Fruit fly (Drosophila melanogaster) whole organism, embryonic: ENCODE data around the gene CG15040.

ENCODE experiments used
- BEAF-32 ChIP-seq: fragments of 200-800 bp; sonication (Bioruptor generic); optimal IDR thresholded peaks from 3 replicates; lab custom pipeline; 2017; ENCODE audit warnings: missing biosample characterization, missing genetic modification characterization, mild to moderate bottlenecking, moderate library complexity, missing genetic modification reagents
- Blimp-1 ChIP-seq: fragments of 200-800 bp; sonication (Bioruptor generic); optimal IDR thresholded peaks from 3 replicates; lab custom pipeline; 2018; ENCODE audit warnings: missing biosample characterization, missing genetic modification characterization, mild to moderate bottlenecking, moderate library complexity, missing genetic modification reagents
- CG13287 ChIP-seq: fragments of 200-800 bp; sonication (Bioruptor generic); IDR thresholded peaks from 2 replicates; pipeline ENCODE4 v1.3.6; 2022; ENCODE audit warnings: missing biosample characterization, missing genetic modification characterization; ENCODE audit not compliant: partially characterized antibody
- CG13775 ChIP-seq: fragments of 200-800 bp; sonication (Bioruptor generic); optimal IDR thresholded peaks from 3 replicates; lab custom pipeline; 2017; ENCODE audit warnings: missing biosample characterization, mild to moderate bottlenecking, missing genetic modification characterization
- CG14965 ChIP-seq: fragments of 200-800 bp; sonication (Bioruptor generic); optimal IDR thresholded peaks from 2 replicates; lab custom pipeline; 2016; ENCODE audit warnings: missing biosample characterization, missing genetic modification characterization, borderline replicate concordance
- CG1792 ChIP-seq: fragments of 200-800 bp; sonication (Bioruptor generic); optimal IDR thresholded peaks from 2 replicates; lab custom pipeline; 2016; ENCODE audit warnings: missing biosample characterization, missing genetic modification characterization
- CG18476 ChIP-seq: fragments of 200-800 bp; sonication (Bioruptor generic); optimal IDR thresholded peaks from 2 replicates; lab custom pipeline; 2016; ENCODE audit warnings: missing biosample characterization, mild to moderate bottlenecking, missing genetic modification characterization
- CG3065 ChIP-seq: fragments of 200-800 bp; sonication (Bioruptor generic); optimal IDR thresholded peaks from 2 replicates; lab custom pipeline; 2016; ENCODE audit warnings: missing biosample characterization, missing genetic modification characterization
- CG3995 ChIP-seq: fragments of 200-800 bp; sonication (Bioruptor generic); optimal IDR thresholded peaks from 3 replicates; lab custom pipeline; 2016; ENCODE audit warnings: missing biosample characterization, missing genetic modification characterization
- CG42726 ChIP-seq: fragments of 200-800 bp; sonication (Bioruptor generic); IDR thresholded peaks from 2 replicates; pipeline ENCODE4 v1.3.6; 2022; ENCODE audit warnings: missing biosample characterization, missing genetic modification characterization; ENCODE audit not compliant: partially characterized antibody
- CG4404 ChIP-seq: fragments of 200-800 bp; sonication (Bioruptor generic); IDR thresholded peaks from 2 replicates; pipeline ENCODE4 v1.3.6; 2022; ENCODE audit warnings: missing biosample characterization, missing genetic modification characterization
- CG4854 ChIP-seq: fragments of 200-800 bp; sonication (Bioruptor generic); optimal IDR thresholded peaks from 2 replicates; lab custom pipeline; 2016; ENCODE audit warnings: missing biosample characterization, missing genetic modification characterization, inconsistent platforms
- CG6765 ChIP-seq: fragments of 200-800 bp; sonication (Bioruptor generic); optimal IDR thresholded peaks from 3 replicates; lab custom pipeline; 2017; ENCODE audit warnings: missing biosample characterization, mild to moderate bottlenecking, missing genetic modification characterization
- CG6854 ChIP-seq: fragments of 200-800 bp; sonication (Bioruptor generic); optimal IDR thresholded peaks from 3 replicates; lab custom pipeline; 2017; ENCODE audit warnings: missing biosample characterization, mild to moderate bottlenecking, missing genetic modification characterization
- CG7745 ChIP-seq: fragments of 200-800 bp; sonication (Bioruptor generic); optimal IDR thresholded peaks from 2 replicates; lab custom pipeline; 2018; ENCODE audit warnings: missing biosample characterization, mild to moderate bottlenecking, missing genetic modification characterization, moderate library complexity
- Dip2 ChIP-seq: fragments of 200-800 bp; sonication (Bioruptor generic); IDR thresholded peaks from 2 replicates; pipeline ENCODE4 v1.3.6; 2022; ENCODE audit warnings: missing biosample characterization, missing genetic modification characterization
- Doc3 ChIP-seq: fragments of 200-800 bp; sonication (Bioruptor generic); IDR thresholded peaks from 3 replicates; pipeline ENCODE4 v1.3.6; 2022; ENCODE audit warnings: missing biosample characterization, missing genetic modification characterization; ENCODE audit not compliant: partially characterized antibody
- Elba2 ChIP-seq: fragments of 200-800 bp; sonication (Bioruptor generic); optimal IDR thresholded peaks from 3 replicates; lab custom pipeline; 2016; ENCODE audit warnings: missing biosample characterization, missing genetic modification characterization
- HLH3B ChIP-seq: fragments of 200-800 bp; sonication (Bioruptor generic); IDR thresholded peaks from 2 replicates; pipeline ENCODE4 v1.3.6; 2022; ENCODE audit warnings: missing biosample characterization, missing genetic modification characterization
- Hr3 ChIP-seq: fragments of 200-800 bp; sonication (Bioruptor generic); optimal IDR thresholded peaks from 3 replicates; lab custom pipeline; 2016; ENCODE audit warnings: missing biosample characterization, missing genetic modification characterization
- Lim3 ChIP-seq: fragments of 200-800 bp; sonication (Bioruptor generic); IDR thresholded peaks from 2 replicates; pipeline ENCODE4 v1.3.6; 2022; ENCODE audit warnings: missing biosample characterization, missing genetic modification characterization
- MBD-R2 ChIP-seq: fragments of 200-800 bp; sonication (Bioruptor generic); IDR thresholded peaks from 2 replicates; pipeline ENCODE4 v1.3.6; 2022; ENCODE audit warnings: missing biosample characterization, missing genetic modification characterization
- MESR4 ChIP-seq: fragments of 200-800 bp; sonication (Bioruptor generic); optimal IDR thresholded peaks from 2 replicates; lab custom pipeline; 2018; ENCODE audit warnings: missing biosample characterization, mild to moderate bottlenecking, missing genetic modification characterization, moderate library complexity
- MTF-1 ChIP-seq: fragments of 200-800 bp; sonication (Bioruptor generic); optimal IDR thresholded peaks from 2 replicates; lab custom pipeline; 2018; ENCODE audit warnings: missing biosample characterization, mild to moderate bottlenecking, missing genetic modification characterization, borderline replicate concordance
- NC2α ChIP-seq: fragments of 200-800 bp; sonication (Bioruptor generic); optimal IDR thresholded peaks from 2 replicates; lab custom pipeline; 2016; ENCODE audit warnings: missing biosample characterization, missing genetic modification characterization
- Pdp1 ChIP-seq, 2 experiments: fragments of 200-800 bp; sonication (Bioruptor generic); optimal IDR thresholded peaks; 3 replicates each; lab custom pipeline; 2016; ENCODE audit warnings: missing biosample characterization in 2 of 2, missing genetic modification characterization in 2 of 2, mild to moderate bottlenecking in 1 of 2, moderate library complexity in 1 of 2
- Scr ChIP-seq: fragments of 200-800 bp; sonication (Bioruptor generic); IDR thresholded peaks from 2 replicates; pipeline ENCODE4 v1.3.6; 2022; ENCODE audit warnings: missing biosample characterization, missing genetic modification characterization; ENCODE audit not compliant: partially characterized antibody
- al ChIP-seq: fragments of 200-800 bp; sonication (Bioruptor generic); IDR thresholded peaks from 2 replicates; pipeline ENCODE4 v1.3.6; 2022; ENCODE audit warnings: missing biosample characterization, missing genetic modification characterization
- bbx ChIP-seq: fragments of 200-800 bp; sonication (Bioruptor generic); IDR thresholded peaks from 2 replicates; pipeline ENCODE4 v1.3.6; 2022; ENCODE audit warnings: missing biosample characterization, missing genetic modification characterization; ENCODE audit not compliant: partially characterized antibody
- ci ChIP-seq: fragments of 200-800 bp; sonication (Bioruptor generic); IDR thresholded peaks from 3 replicates; pipeline ENCODE4 v1.3.6; 2022; ENCODE audit warnings: missing biosample characterization, missing genetic modification characterization
- crp ChIP-seq, 2 experiments: fragments of 200-800 bp; sonication (Bioruptor generic); optimal IDR thresholded peaks; 2 replicates in 1 of 2; 3 replicates in 1 of 2; lab custom pipeline; 2017; ENCODE audit warnings: missing biosample characterization in 2 of 2, missing genetic modification characterization in 2 of 2, mild to moderate bottlenecking in 1 of 2, moderate library complexity in 1 of 2
- ftz-f1 ChIP-seq: fragments of 200-800 bp; sonication (Bioruptor generic); optimal IDR thresholded peaks from 2 replicates; lab custom pipeline; 2016; ENCODE audit warnings: missing biosample characterization, missing genetic modification characterization
- gfzf ChIP-seq: fragments of 200-800 bp; sonication (Bioruptor generic); optimal IDR thresholded peaks from 2 replicates; lab custom pipeline; 2016; ENCODE audit warnings: missing biosample characterization, mild to moderate bottlenecking, missing genetic modification characterization, moderate library complexity
- grn ChIP-seq: fragments of 200-800 bp; sonication (Bioruptor generic); optimal IDR thresholded peaks from 3 replicates; lab custom pipeline; 2017; ENCODE audit warnings: missing biosample characterization, missing genetic modification characterization
- h ChIP-seq: fragments of >200 bp; optimal IDR thresholded peaks from 2 replicates; lab custom pipeline; 2017
- kah ChIP-seq: fragments of 200-800 bp; sonication (Bioruptor generic); optimal IDR thresholded peaks from 2 replicates; lab custom pipeline; 2018; ENCODE audit warnings: missing biosample characterization, mild to moderate bottlenecking, missing genetic modification characterization
- nerfin-1 ChIP-seq: fragments of 200-800 bp; sonication (Bioruptor generic); optimal IDR thresholded peaks from 3 replicates; lab custom pipeline; 2019; ENCODE audit warnings: missing biosample characterization, mild to moderate bottlenecking, missing genetic modification characterization, moderate library complexity
- nom ChIP-seq: fragments of 200-800 bp; sonication (Bioruptor generic); optimal IDR thresholded peaks from 2 replicates; lab custom pipeline; 2017; ENCODE audit warnings: missing biosample characterization, missing genetic modification characterization, mild to moderate bottlenecking, moderate library complexity, missing genetic modification reagents
- odd ChIP-seq: fragments of 200-800 bp; sonication (Bioruptor generic); optimal IDR thresholded peaks from 2 replicates; lab custom pipeline; 2017; ENCODE audit warnings: missing biosample characterization, mild to moderate bottlenecking, missing genetic modification characterization
- sens-2 ChIP-seq: fragments of 200-800 bp; sonication (Bioruptor generic); IDR thresholded peaks from 2 replicates; pipeline ENCODE4 v1.3.6; 2022; ENCODE audit warnings: missing biosample characterization, missing genetic modification characterization
- sob ChIP-seq: fragments of 200-800 bp; sonication (Bioruptor generic); IDR thresholded peaks from 2 replicates; pipeline ENCODE4 v1.3.6; 2022; ENCODE audit warnings: missing biosample characterization, missing genetic modification characterization
- sqz ChIP-seq: fragments of 200-800 bp; sonication (Bioruptor generic); optimal IDR thresholded peaks from 3 replicates; lab custom pipeline; 2018; ENCODE audit warnings: missing biosample characterization, mild to moderate bottlenecking, missing genetic modification characterization
- ssp ChIP-seq: fragments of 200-800 bp; sonication (Bioruptor generic); IDR thresholded peaks from 2 replicates; pipeline ENCODE4 v1.3.6; 2022; ENCODE audit warnings: missing biosample characterization, missing genetic modification characterization
- zfh1 ChIP-seq: fragments of 200-800 bp; sonication (Bioruptor generic); IDR thresholded peaks from 3 replicates; pipeline ENCODE4 v1.3.6; 2022; ENCODE audit warnings: missing biosample characterization, missing genetic modification characterization

Gene CG15040

DNA sequence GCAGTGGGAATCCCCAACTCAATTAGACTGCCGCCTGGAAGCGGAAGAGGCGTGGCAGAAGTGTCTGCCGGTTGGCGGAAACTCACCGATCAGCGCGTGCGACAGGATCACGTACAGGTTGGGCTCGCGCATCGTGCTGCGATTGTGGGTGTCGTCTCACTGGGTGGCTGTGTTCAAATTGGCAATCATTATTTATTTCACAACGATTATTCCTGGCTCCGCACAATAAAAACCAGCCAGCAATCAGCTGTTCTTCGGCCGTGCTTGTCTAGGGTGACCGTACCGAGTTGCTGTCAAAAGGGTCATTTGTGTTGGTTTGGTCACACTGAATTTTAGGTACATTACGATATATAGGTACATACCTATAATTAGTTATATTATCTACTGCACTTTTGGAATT is 39.6 kb upstream of the CG15040 start, which contains the start of gene CG6659 (continued):
- TF ChIP-seq grn (GFP tag; lab: Kevin White, UChicago) = no peak
- TF ChIP-seq CG4404 (GFP tag; lab: Robert Waterston, UW) = no peak
- TF ChIP-seq al = no peak
- no peak for TF ChIP-seq Pdp1 (GFP tag; optimal IDR thresholded peaks at IDR 0.05; lab: Kevin White, UChicago)
- no peak for TF ChIP-seq Blimp-1 (GFP tag; lab: Kevin White, UChicago)
- no peak for TF ChIP-seq NC2α (GFP tag; lab: Kevin White, UChicago)
- no peak for TF ChIP-seq Lim3
- TF ChIP-seq CG3995 (GFP tag; lab: Kevin White, UChicago) = no peak
- 0 out of 2 replicates have a peak, but pooled peaks have one; percentile 22 for TF ChIP-seq bbx (GFP tag; lab: Robert Waterston, UW)
- no peak for TF ChIP-seq sqz
- TF ChIP-seq ssp (GFP tag; lab: Robert Waterston, UW) = no peak
- no peak for TF ChIP-seq sob (GFP tag; lab: Robert Waterston, UW)
- TF ChIP-seq CG4854 (GFP tag; lab: Kevin White, UChicago) = no peak
- TF ChIP-seq CG6765 (GFP tag; lab: Kevin White, UChicago) = no peak
- no peak for TF ChIP-seq HLH3B
- no peak for TF ChIP-seq CG7745 (tag; lab: Kevin White, UChicago)
- TF ChIP-seq Elba2 (GFP tag; lab: Kevin White, UChicago) = peak; percentile 16
- TF ChIP-seq CG18476 (GFP tag; lab: Kevin White, UChicago) = no peak
- TF ChIP-seq h (lab: Kevin White, UChicago) = no peak
- TF ChIP-seq CG3065 (GFP tag; lab: Kevin White, UChicago) = peak; percentile 67
- peak; percentile 15 for TF ChIP-seq CG13287 (GFP tag; lab: Robert Waterston, UW)
- peak; percentile 20; the same call in 1 of the 3 replicates for TF ChIP-seq ci
- no peak for TF ChIP-seq odd (GFP tag; lab: Kevin White, UChicago)
- TF ChIP-seq Hr3 (GFP tag; lab: Kevin White, UChicago) = no peak
- TF ChIP-seq ftz-f1 = no peak
- TF ChIP-seq kah (GFP tag; lab: Kevin White, UChicago) = no peak
- no peak for TF ChIP-seq CG1792 (GFP tag; lab: Kevin White, UChicago)
- no peak for TF ChIP-seq CG42726
- TF ChIP-seq CG14965 (GFP tag; lab: Kevin White, UChicago) = no peak
- no peak for TF ChIP-seq Dip2 (GFP tag; lab: Robert Waterston, UW)
- TF ChIP-seq Scr (GFP tag; lab: Robert Waterston, UW) = 0 out of 2 replicates have a peak, but pooled peaks have one; percentile 30
- TF ChIP-seq MESR4 (GFP tag; lab: Kevin White, UChicago) = peak; percentile 55
- peak in 1 of 2 experiments; percentile 87 for TF ChIP-seq crp (GFP tag; optimal IDR thresholded peaks at IDR 0.05; lab: Kevin White, UChicago)
- no peak for TF ChIP-seq nerfin-1 (tag; lab: Kevin White, UChicago)
- no peak for TF ChIP-seq nom
- TF ChIP-seq Doc3 (GFP tag; lab: Robert Waterston, UW) = peak; percentile 16; the same call in 1 of the 3 replicates
- no peak for TF ChIP-seq zfh1 (GFP tag; lab: Robert Waterston, UW)
- no peak for TF ChIP-seq sens-2 (GFP tag; lab: Robert Waterston, UW)
- TF ChIP-seq MTF-1 (GFP tag; lab: Kevin White, UChicago) = no peak
- TF ChIP-seq gfzf (GFP tag; lab: Kevin White, UChicago) = peak; percentile 61
- TF ChIP-seq BEAF-32 (GFP tag; lab: Kevin White, UChicago) = peak; percentile 47
- TF ChIP-seq CG13775 (GFP tag; lab: Kevin White, UChicago) = no peak
- TF ChIP-seq MBD-R2 (GFP tag; lab: Robert Waterston, UW) = peak; percentile 88
- no peak for TF ChIP-seq CG6854 (GFP tag; lab: Kevin White, UChicago)
- TF ChIP-seq, all 482 proteins: peak for 22
